Fruit fly (Drosophila melanogaster) whole organism, embryonic: Measurements from ENCODE around the gene trr.

Experiments used
- Ada2b ChIP-seq: fragments of 200-800 bp; sonication (Bioruptor generic); IDR thresholded peaks from 2 replicates; pipeline ENCODE4 v1.3.6; 2022; ENCODE audit warnings: missing biosample characterization, missing genetic modification characterization
- CG10147 ChIP-seq: fragments of 200-800 bp; sonication (Bioruptor generic); optimal IDR thresholded peaks from 2 replicates; lab custom pipeline; 2019; ENCODE audit warnings: missing biosample characterization, mild to moderate bottlenecking, missing genetic modification characterization, moderate library complexity
- CG11247 ChIP-seq: fragments of 200-800 bp; sonication (Bioruptor generic); IDR thresholded peaks from 2 replicates; pipeline ENCODE4 v1.3.6; 2022; ENCODE audit warnings: missing biosample characterization, missing genetic modification characterization
- CG11696 ChIP-seq: fragments of 200-800 bp; sonication (Bioruptor generic); IDR thresholded peaks from 2 replicates; pipeline ENCODE4 v1.3.6; 2022; ENCODE audit warnings: missing biosample characterization, missing genetic modification characterization
- CG12219 ChIP-seq: fragments of 200-800 bp; sonication (Bioruptor generic); optimal IDR thresholded peaks from 3 replicates; lab custom pipeline; 2018; ENCODE audit warnings: missing biosample characterization, mild to moderate bottlenecking, missing genetic modification characterization
- CG12744 ChIP-seq: fragments of 200-800 bp; sonication (Bioruptor generic); optimal IDR thresholded peaks from 2 replicates; lab custom pipeline; 2016; ENCODE audit warnings: missing biosample characterization, missing genetic modification characterization
- CG15011 ChIP-seq: fragments of 200-800 bp; sonication (Bioruptor generic); optimal IDR thresholded peaks from 3 replicates; lab custom pipeline; 2018; ENCODE audit warnings: missing biosample characterization, mild to moderate bottlenecking, missing genetic modification characterization
- CG15269 ChIP-seq: fragments of 200-800 bp; sonication (Bioruptor generic); optimal IDR thresholded peaks from 2 replicates; lab custom pipeline; 2018; ENCODE audit warnings: missing biosample characterization, mild to moderate bottlenecking, missing genetic modification characterization, moderate library complexity
- CG15601 ChIP-seq: fragments of 200-800 bp; sonication (Bioruptor generic); optimal IDR thresholded peaks from 3 replicates; lab custom pipeline; 2019; ENCODE audit warnings: missing biosample characterization, mild to moderate bottlenecking, missing genetic modification characterization, moderate library complexity
- CG15696 ChIP-seq: fragments of 200-800 bp; sonication (Bioruptor generic); optimal IDR thresholded peaks from 2 replicates; lab custom pipeline; 2019; ENCODE audit warnings: missing biosample characterization, mild to moderate bottlenecking, missing genetic modification characterization, moderate library complexity
- CG16815 ChIP-seq: fragments of 200-800 bp; sonication (Bioruptor generic); optimal IDR thresholded peaks from 3 replicates; lab custom pipeline; 2017; ENCODE audit warnings: missing biosample characterization, mild to moderate bottlenecking, missing genetic modification characterization
- CG1792 ChIP-seq: fragments of 200-800 bp; sonication (Bioruptor generic); optimal IDR thresholded peaks from 2 replicates; lab custom pipeline; 2016; ENCODE audit warnings: missing biosample characterization, missing genetic modification characterization
- CG18262 ChIP-seq: fragments of 200-800 bp; optimal IDR thresholded peaks from 3 replicates; lab custom pipeline; 2019; ENCODE audit warnings: missing biosample characterization, mild to moderate bottlenecking, missing genetic modification characterization, moderate library complexity
- CG2199 ChIP-seq: fragments of 200-800 bp; sonication (Bioruptor generic); IDR thresholded peaks from 3 replicates; pipeline ENCODE4 v1.3.6; 2022; ENCODE audit warnings: missing biosample characterization, missing genetic modification characterization
- CG2202 ChIP-seq: fragments of 200-800 bp; sonication (Bioruptor generic); optimal IDR thresholded peaks from 2 replicates; lab custom pipeline; 2018; ENCODE audit warnings: missing biosample characterization, mild to moderate bottlenecking, missing genetic modification characterization
- CG32772 ChIP-seq: fragments of 200-800 bp; sonication (Bioruptor generic); IDR thresholded peaks from 2 replicates; pipeline ENCODE4 v1.3.6; 2022; ENCODE audit warnings: missing biosample characterization, missing genetic modification characterization
- CG34376 ChIP-seq: fragments of 200-800 bp; sonication (Bioruptor generic); optimal IDR thresholded peaks from 2 replicates; lab custom pipeline; 2018; ENCODE audit warnings: missing biosample characterization, mild to moderate bottlenecking, missing genetic modification characterization
- CG34422 ChIP-seq: fragments of 200-800 bp; sonication (Bioruptor generic); IDR thresholded peaks from 3 replicates; pipeline ENCODE4 v1.3.6; 2022; ENCODE audit warnings: missing biosample characterization, missing genetic modification characterization
- CG3726 ChIP-seq: fragments of 200-800 bp; sonication (Bioruptor generic); IDR thresholded peaks from 3 replicates; pipeline ENCODE4, ENCODE4 v1.3.6; 2022; ENCODE audit warnings: missing biosample characterization, missing genetic modification characterization
- CG43689 ChIP-seq: fragments of 200-800 bp; sonication (Bioruptor generic); IDR thresholded peaks from 2 replicates; pipeline ENCODE4 v1.3.6; 2022; ENCODE audit warnings: missing biosample characterization, missing genetic modification characterization
- CG4617 ChIP-seq: fragments of 200-800 bp; sonication (Bioruptor generic); optimal IDR thresholded peaks from 3 replicates; lab custom pipeline; 2016; ENCODE audit warnings: missing biosample characterization, missing genetic modification characterization, borderline replicate concordance
- CG6854 ChIP-seq: fragments of 200-800 bp; sonication (Bioruptor generic); optimal IDR thresholded peaks from 3 replicates; lab custom pipeline; 2017; ENCODE audit warnings: missing biosample characterization, mild to moderate bottlenecking, missing genetic modification characterization
- D19A ChIP-seq: fragments of 200-800 bp; optimal IDR thresholded peaks from 3 replicates; lab custom pipeline; 2019; ENCODE audit warnings: missing biosample characterization, mild to moderate bottlenecking, missing genetic modification characterization, moderate library complexity
- Dip2 ChIP-seq: fragments of 200-800 bp; sonication (Bioruptor generic); IDR thresholded peaks from 2 replicates; pipeline ENCODE4 v1.3.6; 2022; ENCODE audit warnings: missing biosample characterization, missing genetic modification characterization
- Dll ChIP-seq: fragments of 200-800 bp; sonication (Bioruptor generic); IDR thresholded peaks from 4 replicates; pipeline ENCODE4 v1.3.6; 2022; ENCODE audit warnings: missing biosample characterization, missing genetic modification characterization; ENCODE audit not compliant: partially characterized antibody
- Dref ChIP-seq: fragments of 200-800 bp; sonication (Bioruptor generic); IDR thresholded peaks from 2 replicates; pipeline ENCODE4 v1.3.6; 2022; ENCODE audit warnings: missing biosample characterization, missing genetic modification characterization
- Hey ChIP-seq: fragments of 200-800 bp; sonication (Bioruptor generic); optimal IDR thresholded peaks from 3 replicates; lab custom pipeline; 2018; ENCODE audit warnings: missing biosample characterization, mild to moderate bottlenecking, missing genetic modification characterization
- Hr3 ChIP-seq: fragments of 200-800 bp; sonication (Bioruptor generic); optimal IDR thresholded peaks from 3 replicates; lab custom pipeline; 2016; ENCODE audit warnings: missing biosample characterization, missing genetic modification characterization
- MESR4 ChIP-seq: fragments of 200-800 bp; sonication (Bioruptor generic); optimal IDR thresholded peaks from 2 replicates; lab custom pipeline; 2018; ENCODE audit warnings: missing biosample characterization, mild to moderate bottlenecking, missing genetic modification characterization, moderate library complexity
- NFAT ChIP-seq: fragments of 200-800 bp; sonication (Bioruptor generic); IDR thresholded peaks from 2 replicates; pipeline ENCODE4 v1.3.6; 2022; ENCODE audit warnings: missing biosample characterization, missing genetic modification characterization
- Oaz ChIP-seq: fragments of 200-800 bp; sonication (Bioruptor generic); IDR thresholded peaks from 2 replicates; pipeline ENCODE4 v1.3.6; 2022; ENCODE audit warnings: missing biosample characterization, missing genetic modification characterization
- Sin3A ChIP-seq: fragments of >200 bp; optimal IDR thresholded peaks from 2 replicates; lab custom pipeline; 2018
- bigmax ChIP-seq: fragments of 200-800 bp; sonication (Bioruptor generic); optimal IDR thresholded peaks from 2 replicates; lab custom pipeline; 2018; ENCODE audit warnings: missing biosample characterization, mild to moderate bottlenecking, missing genetic modification characterization
- chm ChIP-seq: fragments of 200-800 bp; sonication (Bioruptor generic); IDR thresholded peaks from 2 replicates; pipeline ENCODE4 v1.3.6; 2022; ENCODE audit warnings: missing biosample characterization, missing genetic modification characterization
- dysf ChIP-seq: fragments of 200-800 bp; sonication (Bioruptor generic); IDR thresholded peaks from 3 replicates; pipeline ENCODE4 v1.3.6; 2022; ENCODE audit warnings: missing biosample characterization, missing genetic modification characterization
- fd96Cb ChIP-seq: fragments of 200-800 bp; sonication (Bioruptor generic); optimal IDR thresholded peaks from 2 replicates; lab custom pipeline; 2018; ENCODE audit warnings: missing biosample characterization, mild to moderate bottlenecking, missing genetic modification characterization, moderate library complexity
- gfzf ChIP-seq: fragments of 200-800 bp; sonication (Bioruptor generic); optimal IDR thresholded peaks from 2 replicates; lab custom pipeline; 2016; ENCODE audit warnings: missing biosample characterization, mild to moderate bottlenecking, missing genetic modification characterization, moderate library complexity
- gsb-n ChIP-seq: fragments of 200-800 bp; sonication (Bioruptor generic); optimal IDR thresholded peaks from 3 replicates; lab custom pipeline; 2018; ENCODE audit warnings: missing biosample characterization, mild to moderate bottlenecking, missing genetic modification characterization
- jumu ChIP-seq: fragments of 200-800 bp; sonication (Bioruptor generic); optimal IDR thresholded peaks from 3 replicates; lab custom pipeline; 2016; ENCODE audit warnings: missing biosample characterization, missing genetic modification characterization
- lov ChIP-seq, 2 experiments: fragments of 200-800 bp in 1 of 2; fragments of >200 bp in 1 of 2; sonication (Bioruptor generic) in 1 of 2; IDR thresholded peaks in 1 of 2; optimal IDR thresholded peaks in 1 of 2; 2 replicates in 1 of 2; 3 replicates in 1 of 2; pipeline versions ENCODE4 v1.3.6 to Lab custom; 2017 to 2022; ENCODE audit warnings: missing biosample characterization in 1 of 2, missing genetic modification characterization in 1 of 2
- mirr ChIP-seq: fragments of 200-800 bp; sonication (Bioruptor generic); optimal IDR thresholded peaks from 3 replicates; lab custom pipeline; 2018; ENCODE audit warnings: missing biosample characterization, mild to moderate bottlenecking, missing genetic modification characterization
- nerfin-1 ChIP-seq: fragments of 200-800 bp; sonication (Bioruptor generic); optimal IDR thresholded peaks from 3 replicates; lab custom pipeline; 2019; ENCODE audit warnings: missing biosample characterization, mild to moderate bottlenecking, missing genetic modification characterization, moderate library complexity
- pb ChIP-seq: fragments of 200-800 bp; sonication (Bioruptor generic); optimal IDR thresholded peaks from 3 replicates; lab custom pipeline; 2016; ENCODE audit warnings: missing biosample characterization, missing genetic modification characterization
- pnt ChIP-seq: fragments of 200-800 bp; sonication (Bioruptor generic); optimal IDR thresholded peaks from 3 replicates; lab custom pipeline; 2016; ENCODE audit warnings: missing biosample characterization, missing genetic modification characterization
- pum ChIP-seq: fragments of 200-800 bp; sonication (Bioruptor generic); optimal IDR thresholded peaks from 2 replicates; lab custom pipeline; 2016; ENCODE audit warnings: missing biosample characterization, missing genetic modification characterization
- salm ChIP-seq: fragments of 200-800 bp; sonication (Bioruptor generic); optimal IDR thresholded peaks from 2 replicates; lab custom pipeline; 2018; ENCODE audit warnings: missing biosample characterization, mild to moderate bottlenecking, missing genetic modification characterization
- trem ChIP-seq: fragments of 200-800 bp; optimal IDR thresholded peaks from 3 replicates; lab custom pipeline; 2019; ENCODE audit warnings: missing biosample characterization, mild to moderate bottlenecking, missing genetic modification characterization, moderate library complexity
- unc-4 ChIP-seq: fragments of 200-800 bp; sonication (Bioruptor generic); IDR thresholded peaks from 2 replicates; pipeline ENCODE4 v1.3.6; 2022; ENCODE audit warnings: missing biosample characterization, missing genetic modification characterization; ENCODE audit not compliant: partially characterized antibody
- zen ChIP-seq: fragments of 200-800 bp; sonication (Bioruptor generic); optimal IDR thresholded peaks from 3 replicates; lab custom pipeline; 2018; ENCODE audit warnings: missing biosample characterization, mild to moderate bottlenecking, missing genetic modification characterization, moderate library complexity
- zen2 ChIP-seq: fragments of 200-800 bp; sonication (Bioruptor generic); IDR thresholded peaks from 3 replicates; pipeline ENCODE4 v1.3.6; 2022; ENCODE audit warnings: missing biosample characterization, missing genetic modification characterization; ENCODE audit not compliant: partially characterized antibody

Gene trr

dm6 chrX:1879606-1880110 lies 10.1 kb downstream of the trr start, which contains the start of gene CG14818 (continued):
- no peak for TF ChIP-seq salm (tag; lab: Kevin White, UChicago)
- no peak for TF ChIP-seq CG3726 (GFP tag; lab: Robert Waterston, UW)
- TF ChIP-seq CG16815 (GFP tag; lab: Kevin White, UChicago), result peak; percentile 17
- peak; percentile 61 for TF ChIP-seq CG15696 (tag; lab: Kevin White, UChicago)
- TF ChIP-seq CG43689 (GFP tag; lab: Robert Waterston, UW), result 0 out of 2 replicates have a peak, but pooled peaks have one; percentile 22
- TF ChIP-seq bigmax (GFP tag; lab: Kevin White, UChicago), result no peak
- peak; percentile 46; the same call in 1 of the 2 replicates for TF ChIP-seq NFAT (GFP tag; lab: Robert Waterston, UW)
- TF ChIP-seq Dll (GFP tag; lab: Robert Waterston, UW), result peak; percentile 95
- peak; percentile 73; the same call in 1 of the 3 replicates for TF ChIP-seq dysf
- peak; percentile 48; the same call in 1 of the 3 replicates for TF ChIP-seq CG34422 (GFP tag; lab: Robert Waterston, UW)
- TF ChIP-seq CG2199 (GFP tag; lab: Robert Waterston, UW), result no peak
- peak; percentile 89 for TF ChIP-seq zen2 (GFP tag; lab: Robert Waterston, UW)
- TF ChIP-seq fd96Cb (tag; lab: Kevin White, UChicago), result peak; percentile 56
- TF ChIP-seq gfzf (GFP tag; lab: Kevin White, UChicago), result peak; percentile 1
- TF ChIP-seq CG18262, result peak; percentile 19
- no peak for TF ChIP-seq CG2202 (tag; lab: Kevin White, UChicago)
- 0 out of 2 replicates have a peak, but pooled peaks have one; percentile 14 for TF ChIP-seq chm (GFP tag; lab: Robert Waterston, UW)
- TF ChIP-seq CG11696, result no peak
- peak; percentile 72 for TF ChIP-seq CG32772 (GFP tag; lab: Robert Waterston, UW)
- no peak for TF ChIP-seq CG6854
- TF ChIP-seq CG12744, result no peak
- TF ChIP-seq Dip2, result no peak
- peak; percentile 30 for TF ChIP-seq CG34376 (GFP tag; lab: Kevin White, UChicago)
- no peak for TF ChIP-seq trem (tag; lab: Kevin White, UChicago)
- TF ChIP-seq CG15269 (tag; lab: Kevin White, UChicago), result peak; percentile 67
- no peak for TF ChIP-seq MESR4 (GFP tag; lab: Kevin White, UChicago)
- TF ChIP-seq unc-4, result peak; percentile 88
- TF ChIP-seq CG15601 (tag; lab: Kevin White, UChicago), result peak; percentile 15
- TF ChIP-seq jumu (GFP tag; lab: Kevin White, UChicago), result peak; percentile 54
- no peak for TF ChIP-seq Hey (tag; lab: Kevin White, UChicago)
- TF ChIP-seq Ada2b (GFP tag; lab: Robert Waterston, UW), result peak; percentile 60
- TF ChIP-seq pum, result peak; percentile 72
- peak; percentile 0 for TF ChIP-seq D19A (tag; lab: Kevin White, UChicago)
- TF ChIP-seq Dref (GFP tag; lab: Robert Waterston, UW), result no peak
- TF ChIP-seq nerfin-1 (tag; lab: Kevin White, UChicago), result no peak
- peak; percentile 65 for TF ChIP-seq CG10147 (GFP tag; lab: Kevin White, UChicago)
- 0 out of 2 replicates have a peak, but pooled peaks have one; percentile 19 for TF ChIP-seq Oaz
- TF ChIP-seq Sin3A (lab: Kevin White, UChicago), result no peak
- no peak for TF ChIP-seq CG4617 (GFP tag; lab: Kevin White, UChicago)
- peak; percentile 27 for TF ChIP-seq CG1792 (GFP tag; lab: Kevin White, UChicago)
- peak; percentile 20 for TF ChIP-seq Hr3 (GFP tag; lab: Kevin White, UChicago)
- peak; percentile 21 for TF ChIP-seq mirr (GFP tag; lab: Kevin White, UChicago)
- peak; percentile 7 for TF ChIP-seq pb (GFP tag; lab: Kevin White, UChicago)
- TF ChIP-seq lov (optimal IDR thresholded peaks at IDR 0.05; lab: Kevin White, UChicago), result no peak
- no peak for TF ChIP-seq lov (GFP tag; IDR thresholded peaks at IDR 0.05; lab: Robert Waterston, UW)
- TF ChIP-seq CG11247 (GFP tag; lab: Robert Waterston, UW), result no peak
- TF ChIP-seq zen (tag; lab: Kevin White, UChicago), result peak; percentile 20
- TF ChIP-seq CG12219, result peak; percentile 38
- no peak for TF ChIP-seq CG15011
- TF ChIP-seq gsb-n, result no peak
- peak; percentile 56 for TF ChIP-seq pnt
